Worm (Caenorhabditis elegans) whole organism, late embryonic: ENCODE data around the gene eri-1.

Experiments
- ama-1 ChIP-seq: fragments of 150-350 bp; optimal IDR thresholded peaks from 2 replicates; lab custom pipeline; 2014
- ceh-22 ChIP-seq: sonication (generic microtip); optimal IDR thresholded peaks from 2 replicates; lab custom pipeline; 2017; ENCODE audit warnings: missing biosample characterization, missing genetic modification characterization
- ets-4 ChIP-seq: sonication (generic microtip); optimal IDR thresholded peaks from 2 replicates; lab custom pipeline; 2016; ENCODE audit warnings: missing genetic modification characterization, missing compliant biosample characterization
- hlh-13 ChIP-seq: fragments of 200-800 bp; sonication (Bioruptor generic); optimal IDR thresholded peaks from 2 replicates; lab custom pipeline; 2018; ENCODE audit warnings: mild to moderate bottlenecking, missing genetic modification characterization, missing compliant biosample characterization
- hlh-6 ChIP-seq: sonication (generic microtip); optimal IDR thresholded peaks from 2 replicates; lab custom pipeline; 2016; ENCODE audit warnings: missing genotype, missing genetic modification characterization, missing compliant biosample characterization
- lin-11 ChIP-seq: fragments of 200-800 bp; sonication (Bioruptor generic); optimal IDR thresholded peaks from 2 replicates; lab custom pipeline; 2018; ENCODE audit warnings: mild to moderate bottlenecking, missing genetic modification characterization, missing compliant biosample characterization
- mec-3 ChIP-seq: sonication (generic microtip); optimal IDR thresholded peaks from 2 replicates; lab custom pipeline; 2016; ENCODE audit warnings: borderline replicate concordance, missing genetic modification characterization, missing compliant biosample characterization
- nfya-1 ChIP-seq: sonication (generic microtip); optimal IDR thresholded peaks from 2 replicates; lab custom pipeline; 2017; ENCODE audit warnings: missing genetic modification characterization, mild to moderate bottlenecking, missing compliant biosample characterization, antibody characterized with exemption, moderate library complexity
- pha-4 ChIP-seq: fragments of 150-350 bp; optimal IDR thresholded peaks from 2 replicates; lab custom pipeline; 2018; ENCODE audit warnings: missing biosample characterization, missing genetic modification reagents, missing genetic modification characterization
- ref-2 ChIP-seq: sonication (generic microtip); optimal IDR thresholded peaks from 2 replicates; lab custom pipeline; 2016; ENCODE audit warnings: missing genetic modification characterization, missing compliant biosample characterization
- tbx-2 ChIP-seq: sonication (generic microtip); optimal IDR thresholded peaks from 2 replicates; lab custom pipeline; 2016; ENCODE audit warnings: missing genetic modification characterization, missing compliant biosample characterization
- unc-55 ChIP-seq: sonication (generic microtip); optimal IDR thresholded peaks from 2 replicates; lab custom pipeline; 2017; ENCODE audit warnings: missing biosample characterization, missing genetic modification reagents, missing genetic modification characterization

- TF ChIP-seq lin-11 (tag; lab: Kevin White, UChicago): no peak
- TF ChIP-seq pha-4 (tag; lab: Kevin White, UChicago): no peak
- TF ChIP-seq nfya-1 (tag; lab: Kevin White, UChicago): no peak
- no peak for TF ChIP-seq ama-1
- no peak for TF ChIP-seq tbx-2 (tag; lab: Kevin White, UChicago)
- TF ChIP-seq ref-2 (tag; lab: Kevin White, UChicago): no peak
- no peak for TF ChIP-seq ets-4 (tag; lab: Kevin White, UChicago)
- no peak for TF ChIP-seq hlh-6
- no peak for TF ChIP-seq ceh-22
- TF ChIP-seq mec-3 (tag; lab: Kevin White, UChicago): no peak
- TF ChIP-seq unc-55: no peak
- TF ChIP-seq hlh-13: no peak
These were observed 42.3 kb upstream of the eri-1 start for ce11 chrIV:462050-462449.
